Worm (Caenorhabditis elegans): ENCODE data around the gene ttr-9.

ttr-9 gene

DNA sequence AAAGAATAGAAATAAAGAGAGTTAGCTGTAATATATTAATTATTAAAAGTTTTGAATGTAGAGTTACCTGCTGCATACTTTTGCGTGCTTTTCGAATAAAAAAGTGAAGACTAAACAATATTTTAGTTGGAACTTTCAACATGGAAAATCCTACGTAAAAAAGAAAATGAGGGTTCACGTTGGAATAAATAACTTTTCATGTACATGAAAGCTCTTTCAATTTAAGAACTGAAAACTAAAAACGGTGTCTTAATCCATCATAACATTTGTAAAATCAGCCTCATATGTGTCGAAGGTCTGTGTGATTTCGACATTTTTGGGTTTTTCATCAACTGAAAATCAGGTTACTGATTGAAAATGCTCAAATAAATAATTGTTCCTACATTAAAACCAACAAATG, at the start of gene ttr-9:
Gene ttr-9, minus strand, starts transcription at position 101 of the 400 bp plus-strand sequence.
- TF ChIP-seq mdl-1 (tag; optimal IDR thresholded peaks at IDR 0.05): no peak
- TF ChIP-seq nhr-28 (tag; optimal IDR thresholded peaks at IDR 0.05): no peak
- no peak for TF ChIP-seq fkh-2 (tag; optimal IDR thresholded peaks at IDR 0.05)
- no peak for TF ChIP-seq pha-4 (tag; optimal IDR thresholded peaks at IDR 0.05)
- no peak for TF ChIP-seq skn-1 (tag; optimal IDR thresholded peaks at IDR 0.05)
- no peak for TF ChIP-seq pqm-1 (tag; optimal IDR thresholded peaks at IDR 0.05)
- no peak for TF ChIP-seq elt-1 (tag; optimal IDR thresholded peaks at IDR 0.05)
- TF ChIP-seq ZK546.5 (tag; optimal IDR thresholded peaks at IDR 0.05): no peak
- no peak for TF ChIP-seq egl-5 (tag; optimal IDR thresholded peaks at IDR 0.05)
- no peak for TF ChIP-seq tbx-2 (tag; optimal IDR thresholded peaks at IDR 0.05)
- no peak for TF ChIP-seq nhr-12 (tag; optimal IDR thresholded peaks at IDR 0.05)
- no peak for TF ChIP-seq hmg-11 (tag; optimal IDR thresholded peaks at IDR 0.05)
- no peak for TF ChIP-seq zag-1 (tag; optimal IDR thresholded peaks at IDR 0.05)
- TF ChIP-seq snpc-4 (tag; optimal IDR thresholded peaks at IDR 0.05): no peak
- TF ChIP-seq ceh-28 (tag; optimal IDR thresholded peaks at IDR 0.05): no peak
- no peak for TF ChIP-seq lin-39 (tag; optimal IDR thresholded peaks at IDR 0.05)

DNA sequence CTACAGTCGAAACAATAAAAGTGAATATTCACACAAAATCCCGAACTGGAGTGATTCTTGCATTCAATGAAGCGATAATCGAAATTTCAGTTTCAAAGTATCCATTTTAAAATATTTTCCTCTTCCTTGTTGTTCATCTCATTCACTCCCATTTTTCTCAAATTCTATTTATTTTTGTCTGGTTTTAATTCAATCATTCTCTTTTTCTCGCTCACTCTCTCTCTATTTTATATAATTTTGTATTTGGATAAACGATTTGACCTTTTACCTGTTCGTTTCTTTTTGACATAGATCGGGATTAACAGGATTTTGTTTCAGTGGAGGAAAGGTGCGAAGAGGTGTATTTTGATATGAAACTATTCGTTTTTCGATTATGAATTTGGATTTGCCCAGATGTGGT, 39.8 kb upstream of the ttr-9 start, which contains the start of gene T05A1.5:
Gene T05A1.5, plus strand, starts transcription at position 301 of the 400 bp plus-strand sequence.
- TF ChIP-seq unc-62 (GFP tag; optimal IDR thresholded peaks at IDR 0.05) (no peak), lsy-12 (tag; optimal IDR thresholded peaks at IDR 0.05) (no peak)

ce11 chrIV:9540342-9540856, 34.2 kb upstream of the ttr-9 start, which contains the start of gene fbl-1:
Gene fbl-1 (plus strand): TSS chrIV:9540806.
- TF ChIP-seq nhr-23 (tag; optimal IDR thresholded peaks at IDR 0.05) (no peak), elt-2 (tag; optimal IDR thresholded peaks at IDR 0.05) (peak; percentile 90), nhr-76 (tag; optimal IDR thresholded peaks at IDR 0.05) (no peak), pqm-1 (tag; optimal IDR thresholded peaks at IDR 0.05) (peak; percentile 84)

ce11 chrIV:9538214-9538613, 32.1 kb upstream of the ttr-9 start:
- TF ChIP-seq unc-62 (GFP tag; optimal IDR thresholded peaks at IDR 0.05) (peak; percentile 47), fkh-2 (tag; optimal IDR thresholded peaks at IDR 0.05) (peak; percentile 87), egl-27 (tag; optimal IDR thresholded peaks at IDR 0.05) (no peak), egl-5 (tag; optimal IDR thresholded peaks at IDR 0.05) (peak; percentile 69), lin-39 (tag; optimal IDR thresholded peaks at IDR 0.05) (peak; percentile 44), mml-1 (tag; optimal IDR thresholded peaks at IDR 0.05) (no peak)

DNA sequence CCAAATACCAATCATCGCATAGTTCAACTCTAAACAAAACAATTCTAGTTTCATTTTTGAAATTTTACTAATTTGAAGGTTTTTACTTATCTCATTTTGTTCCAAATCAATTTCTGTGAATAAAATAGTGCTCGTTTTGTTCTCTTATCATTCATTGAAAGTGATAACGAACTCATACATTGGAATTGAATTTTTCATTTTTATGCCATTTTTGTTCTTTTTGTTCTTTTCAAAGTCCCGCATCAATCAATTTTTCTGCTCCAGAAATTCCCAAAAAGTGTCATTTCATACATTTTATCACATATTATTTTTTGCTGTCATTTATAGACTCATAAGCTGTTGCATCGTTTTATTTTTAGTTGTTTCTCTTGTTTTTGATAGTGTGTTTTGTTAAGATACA, 31.3 kb upstream of the ttr-9 start:
- TF ChIP-seq ZK546.5 (tag; optimal IDR thresholded peaks at IDR 0.05) (no peak), pqm-1 (tag; optimal IDR thresholded peaks at IDR 0.05) (peak; percentile 15), eor-1 (tag; optimal IDR thresholded peaks at IDR 0.05) (no peak), nhr-77 (tag; optimal IDR thresholded peaks at IDR 0.05) (no peak), ztf-11 (tag; optimal IDR thresholded peaks at IDR 0.05) (no peak), ceh-16 (tag; optimal IDR thresholded peaks at IDR 0.05) (no peak), tbx-2 (tag; optimal IDR thresholded peaks at IDR 0.05) (no peak), fkh-2 (tag; optimal IDR thresholded peaks at IDR 0.05) (no peak), elt-2 (tag; optimal IDR thresholded peaks at IDR 0.05) (peak; percentile 79), ceh-9 (tag; optimal IDR thresholded peaks at IDR 0.05) (no peak), nhr-43 (tag; optimal IDR thresholded peaks at IDR 0.05; ENCODE audit: poor library complexity, severe bottlenecking) (no peak), mdl-1 (tag; optimal IDR thresholded peaks at IDR 0.05) (no peak), unc-39 (tag; optimal IDR thresholded peaks at IDR 0.05) (no peak), zag-1 (tag; optimal IDR thresholded peaks at IDR 0.05) (no peak), aly-2 (tag; optimal IDR thresholded peaks at IDR 0.05) (no peak), ztf-4 (tag; optimal IDR thresholded peaks at IDR 0.05) (no peak), nhr-11 (tag; optimal IDR thresholded peaks at IDR 0.05) (no peak)

- TF ChIP-seq ceh-16 (tag; optimal IDR thresholded peaks at IDR 0.05) (no peak), ztf-4 (tag; optimal IDR thresholded peaks at IDR 0.05) (no peak), elt-1 (tag; optimal IDR thresholded peaks at IDR 0.05) (peak; percentile 44), elt-3 (tag; optimal IDR thresholded peaks at IDR 0.05) (no peak), nhr-28 (tag; optimal IDR thresholded peaks at IDR 0.05) (no peak), lin-15B (tag; optimal IDR thresholded peaks at IDR 0.05) (no peak), sea-2 (GFP tag; optimal IDR thresholded peaks at IDR 0.05) (no peak), aly-2 (tag; optimal IDR thresholded peaks at IDR 0.05) (no peak), nhr-237 (tag; optimal IDR thresholded peaks at IDR 0.05) (no peak), nhr-11 (tag; optimal IDR thresholded peaks at IDR 0.05) (no peak), lsy-12 (tag; optimal IDR thresholded peaks at IDR 0.05) (no peak), pha-4 (tag; optimal IDR thresholded peaks at IDR 0.05) (no peak), mml-1 (tag; optimal IDR thresholded peaks at IDR 0.05) (no peak), mdl-1 (tag; optimal IDR thresholded peaks at IDR 0.05) (no peak), nhr-23 (tag; optimal IDR thresholded peaks at IDR 0.05) (peak; percentile 56), ceh-82 (tag; optimal IDR thresholded peaks at IDR 0.05) (no peak), egl-27 (tag; optimal IDR thresholded peaks at IDR 0.05) (no peak), nhr-43 (tag; optimal IDR thresholded peaks at IDR 0.05; ENCODE audit: poor library complexity, severe bottlenecking) (peak; percentile 20)
These were observed 30.0 kb upstream of the ttr-9 start for ce11 chrIV:9536124-9536523.
